Worm (Caenorhabditis elegans) whole organism, L1 larva: ENCODE measurements around the gene grd-9.
A peak's percentile ranks its signal among the peaks of the same experiment; 100 is the strongest.

ENCODE experiments used
- C34B4.2 ChIP-seq: sonication (generic microtip); optimal IDR thresholded peaks from 2 replicates; lab custom pipeline; 2017; ENCODE audit warnings: mild to moderate bottlenecking, missing genetic modification characterization, missing compliant biosample characterization
- ceh-88 ChIP-seq: fragments of 200-800 bp; sonication (Bioruptor generic); IDR thresholded peaks from 2 replicates; pipeline ENCODE4 v1.3.6; 2022; ENCODE audit warnings: missing genetic modification characterization, missing compliant biosample characterization
- ceh-90 ChIP-seq: sonication (generic microtip); optimal IDR thresholded peaks from 2 replicates; lab custom pipeline; 2016; ENCODE audit warnings: missing genetic modification characterization, missing compliant biosample characterization
- dpl-1 ChIP-seq, 3 experiments: fragments of 150-350 bp in 2 of 3; sonication (generic microtip) in 1 of 3; optimal IDR thresholded peaks; 2 replicates each; lab custom pipeline; 2014 to 2017; ENCODE audit warnings: missing biosample characterization in 3 of 3, missing genetic modification characterization in 3 of 3, missing genetic modification reagents in 3 of 3
- efl-3 ChIP-seq: fragments of 200-800 bp; sonication (Bioruptor generic); optimal IDR thresholded peaks from 2 replicates; lab custom pipeline; 2018; ENCODE audit warnings: mild to moderate bottlenecking, missing genetic modification characterization, missing compliant biosample characterization
- elt-2 ChIP-seq: sonication (generic microtip); optimal IDR thresholded peaks from 2 replicates; lab custom pipeline; 2016; ENCODE audit warnings: missing genetic modification characterization, mild to moderate bottlenecking, inconsistent platforms, missing compliant biosample characterization, missing genetic modification reagents
- ets-5 ChIP-seq: fragments of 200-800 bp; sonication (Bioruptor generic); IDR thresholded peaks from 2 replicates; pipeline ENCODE4 v1.3.6; 2022; ENCODE audit warnings: missing genetic modification characterization, missing compliant biosample characterization
- fkh-10 ChIP-seq: sonication (generic microtip); optimal IDR thresholded peaks from 2 replicates; lab custom pipeline; 2017; ENCODE audit warnings: missing biosample characterization, missing genetic modification reagents, missing genetic modification characterization
- fkh-8 ChIP-seq: sonication (generic microtip); optimal IDR thresholded peaks from 2 replicates; lab custom pipeline; 2016; ENCODE audit warnings: mild to moderate bottlenecking, missing genetic modification characterization, missing compliant biosample characterization
- hlh-4 ChIP-seq: sonication (generic microtip); optimal IDR thresholded peaks from 2 replicates; lab custom pipeline; 2016; ENCODE audit warnings: mild to moderate bottlenecking, missing genetic modification characterization, missing compliant biosample characterization
- hpl-2 ChIP-seq: fragments of 150-350 bp; optimal IDR thresholded peaks from 2 replicates; lab custom pipeline; 2014; ENCODE audit warnings: missing biosample characterization, missing genetic modification reagents, missing genetic modification characterization
- isw-1 ChIP-seq: fragments of 200-800 bp; sonication (Bioruptor generic); IDR thresholded peaks from 2 replicates; pipeline ENCODE4 v1.3.6; 2022; ENCODE audit warnings: missing genetic modification characterization, missing compliant biosample characterization
- jun-1 ChIP-seq: fragments of 150-350 bp; optimal IDR thresholded peaks from 2 replicates; lab custom pipeline; 2014; ENCODE audit warnings: missing biosample characterization, missing genetic modification reagents, missing genetic modification characterization
- lin-14 ChIP-seq: fragments of 200-800 bp; sonication (Bioruptor generic); optimal IDR thresholded peaks from 2 replicates; lab custom pipeline; 2018; ENCODE audit warnings: mild to moderate bottlenecking, missing genetic modification characterization, moderate library complexity, missing compliant biosample characterization
- mab-9 ChIP-seq: fragments of 200-800 bp; sonication (Bioruptor generic); IDR thresholded peaks from 2 replicates; pipeline ENCODE4 v1.3.6; 2022; ENCODE audit warnings: missing genetic modification reagents, missing genetic modification characterization, missing compliant biosample characterization
- nhr-11 ChIP-seq: fragments of 150-350 bp; optimal IDR thresholded peaks from 2 replicates; lab custom pipeline; 2014; ENCODE audit warnings: missing biosample characterization, missing genetic modification characterization
- nhr-19 ChIP-seq: fragments of 200-800 bp; sonication (Bioruptor generic); conservative IDR thresholded peaks from 2 replicates; pipeline ENCODE4 v1.3.6; 2022; ENCODE audit warnings: missing genetic modification characterization, missing compliant biosample characterization
- nhr-20 ChIP-seq: sonication (generic microtip); optimal IDR thresholded peaks from 2 replicates; lab custom pipeline; 2016; ENCODE audit warnings: mild to moderate bottlenecking, missing genetic modification characterization, missing compliant biosample characterization
- nhr-47 ChIP-seq: sonication (generic microtip); optimal IDR thresholded peaks from 2 replicates; lab custom pipeline; 2016; ENCODE audit warnings: mild to moderate bottlenecking, missing genetic modification characterization, moderate library complexity, missing compliant biosample characterization
- nhr-71 ChIP-seq: sonication (generic microtip); optimal IDR thresholded peaks from 2 replicates; lab custom pipeline; 2016; ENCODE audit warnings: mild to moderate bottlenecking, missing genetic modification characterization, moderate library complexity, missing compliant biosample characterization
- nhr-85 ChIP-seq: sonication (generic microtip); peaks from one replicate; lab custom pipeline; 2016; ENCODE audit warnings: missing genetic modification characterization, inconsistent platforms, missing compliant biosample characterization
- nhr-90 ChIP-seq: sonication (generic microtip); optimal IDR thresholded peaks from 2 replicates; lab custom pipeline; 2016; ENCODE audit warnings: mild to moderate bottlenecking, missing genetic modification characterization, missing compliant biosample characterization; ENCODE audit not compliant: poor library complexity
- pax-3 ChIP-seq: fragments of 200-800 bp; sonication (Bioruptor generic); optimal IDR thresholded peaks from 2 replicates; lab custom pipeline; 2018; ENCODE audit warnings: mild to moderate bottlenecking, missing genetic modification characterization, moderate library complexity, missing compliant biosample characterization
- rnt-1 ChIP-seq: sonication (generic microtip); optimal IDR thresholded peaks from 2 replicates; lab custom pipeline; 2016; ENCODE audit warnings: mild to moderate bottlenecking, missing genetic modification characterization, moderate library complexity, missing compliant biosample characterization
- snu-23 ChIP-seq: sonication (generic microtip); optimal IDR thresholded peaks from 2 replicates; lab custom pipeline; 2016; ENCODE audit warnings: missing genetic modification characterization, missing compliant biosample characterization
- sox-4 ChIP-seq: sonication (generic microtip); optimal IDR thresholded peaks from 2 replicates; lab custom pipeline; 2016; ENCODE audit warnings: missing genetic modification characterization, missing compliant biosample characterization
- swsn-7 ChIP-seq: sonication (generic microtip); optimal IDR thresholded peaks from 2 replicates; lab custom pipeline; 2016; ENCODE audit warnings: missing genetic modification characterization, missing compliant biosample characterization
- unc-62 ChIP-seq: fragments of 150-350 bp; optimal IDR thresholded peaks from 2 replicates; lab custom pipeline; 2014; ENCODE audit warnings: missing biosample characterization, missing genetic modification reagents, missing genetic modification characterization
- unc-86 ChIP-seq: sonication (generic microtip); optimal IDR thresholded peaks from 2 replicates; lab custom pipeline; 2016; ENCODE audit warnings: missing genetic modification characterization, missing compliant biosample characterization
- vab-15 ChIP-seq: sonication (generic microtip); optimal IDR thresholded peaks from 2 replicates; lab custom pipeline; 2017; ENCODE audit warnings: missing genotype, mild to moderate bottlenecking, missing genetic modification characterization, missing compliant biosample characterization
- xbp-1 ChIP-seq: sonication (generic microtip); optimal IDR thresholded peaks from 2 replicates; lab custom pipeline; 2016; ENCODE audit warnings: missing genetic modification characterization, missing compliant biosample characterization
- zip-4 ChIP-seq: fragments of 200-800 bp; sonication (Bioruptor generic); optimal IDR thresholded peaks from 2 replicates; lab custom pipeline; 2018; ENCODE audit warnings: mild to moderate bottlenecking, missing genetic modification characterization, moderate library complexity, missing compliant biosample characterization

Gene grd-9

ce11 chrV:5939503-5940072 lies 44.5 kb downstream of the grd-9 start, which contains the start of gene syf-3 (continued):
- no peak for TF ChIP-seq elt-2
- peak; percentile 99 to 100 (median 100) for TF ChIP-seq dpl-1 (GFP tag; optimal IDR thresholded peaks at IDR 0.05; lab: Kevin White, UChicago)
- TF ChIP-seq unc-86 (tag; lab: Kevin White, UChicago): peak; percentile 68
- TF ChIP-seq ceh-90 (tag; lab: Kevin White, UChicago): peak; percentile 30
- TF ChIP-seq ceh-88: no peak
- TF ChIP-seq mab-9: 0 out of 2 replicates have a peak, but pooled peaks have one; percentile 34
- TF ChIP-seq nhr-20 (tag; lab: Kevin White, UChicago): peak; percentile 49
- peak; percentile 59 for TF ChIP-seq swsn-7 (tag; lab: Kevin White, UChicago)
- TF ChIP-seq vab-15: peak; percentile 25
- TF ChIP-seq hlh-4 (tag; lab: Kevin White, UChicago): no peak
- TF ChIP-seq fkh-10: no peak
- peak; percentile 35 for TF ChIP-seq jun-1 (tag; lab: Kevin White, UChicago)
- peak; percentile 73 for TF ChIP-seq snu-23 (GFP tag; lab: Kevin White, UChicago)
- peak; percentile 84 for TF ChIP-seq nhr-47 (tag; lab: Kevin White, UChicago)
- no peak for TF ChIP-seq efl-3 (GFP tag; lab: Kevin White, UChicago)
- TF ChIP-seq nhr-90 (tag; lab: Kevin White, UChicago): peak; percentile 59
- peak; percentile 79 for TF ChIP-seq nhr-85 (tag; lab: Kevin White, UChicago)
- TF ChIP-seq zip-4 (GFP tag; lab: Kevin White, UChicago): no peak

ce11 chrV:5943167-5943566 lies 48.0 kb downstream of the grd-9 start, which contains the start of gene pst-1:
Gene pst-1, plus strand, starts transcription at chrV:5943467.
- TF ChIP-seq lin-14 (GFP tag; lab: Kevin White, UChicago): no peak
- no peak for TF ChIP-seq ceh-88
- TF ChIP-seq fkh-8: no peak
- TF ChIP-seq ets-5 (GFP tag; lab: Robert Waterston, UW): no peak
- no peak for TF ChIP-seq efl-3 (GFP tag; lab: Kevin White, UChicago)
- TF ChIP-seq nhr-11 (tag; lab: Kevin White, UChicago): no peak
- no peak for TF ChIP-seq unc-62 (GFP tag; lab: Kevin White, UChicago)
- TF ChIP-seq sox-4: no peak
- no peak for TF ChIP-seq C34B4.2 (tag; lab: Kevin White, UChicago)
- no peak for TF ChIP-seq nhr-19 (GFP tag; lab: Robert Waterston, UW)
- TF ChIP-seq pax-3 (tag; lab: Kevin White, UChicago): no peak
- no peak for TF ChIP-seq rnt-1 (tag; lab: Kevin White, UChicago)
- no peak for TF ChIP-seq hpl-2 (GFP tag; lab: Kevin White, UChicago)
- no peak for TF ChIP-seq isw-1 (GFP tag; lab: Robert Waterston, UW)
- TF ChIP-seq snu-23 (GFP tag; lab: Kevin White, UChicago): no peak
- no peak for TF ChIP-seq xbp-1
- no peak for TF ChIP-seq nhr-71 (tag; lab: Kevin White, UChicago)
- TF ChIP-seq, all 84 proteins: peak for 0
